Worm (Caenorhabditis elegans) whole organism, L3 larva: ENCODE results near the gene R01H2.1.

Experiments used
- ama-1 ChIP-seq: fragments of 150-350 bp; optimal IDR thresholded peaks from 2 replicates; lab custom pipeline; 2018
- ceh-16 ChIP-seq: sonication (generic microtip); optimal IDR thresholded peaks from 2 replicates; lab custom pipeline; 2017; ENCODE audit warnings: missing biosample characterization, missing genetic modification characterization
- ceh-82 ChIP-seq: fragments of 150-350 bp; optimal IDR thresholded peaks from 2 replicates; lab custom pipeline; 2014; ENCODE audit warnings: missing biosample characterization, missing genetic modification characterization
- daf-12 ChIP-seq: fragments of 150-350 bp; optimal IDR thresholded peaks from 2 replicates; lab custom pipeline; 2014; ENCODE audit warnings: missing biosample characterization, missing genetic modification reagents, missing genetic modification characterization
- egl-27 ChIP-seq: sonication (generic microtip); optimal IDR thresholded peaks from 4 replicates; lab custom pipeline; 2017; ENCODE audit warnings: missing biosample characterization, missing genetic modification reagents, missing genetic modification characterization
- egl-5 ChIP-seq: fragments of 150-350 bp; optimal IDR thresholded peaks from 2 replicates; lab custom pipeline; 2017; ENCODE audit warnings: missing biosample characterization, missing genetic modification reagents, missing genetic modification characterization, inconsistent platforms
- elt-1 ChIP-seq: fragments of 150-350 bp; optimal IDR thresholded peaks from 2 replicates; lab custom pipeline; 2014; ENCODE audit warnings: missing biosample characterization, missing genetic modification characterization
- elt-2 ChIP-seq: sonication (generic microtip); optimal IDR thresholded peaks from 2 replicates; lab custom pipeline; 2016; ENCODE audit warnings: missing genetic modification reagents, mild to moderate bottlenecking, missing genetic modification characterization, missing compliant biosample characterization
- elt-3 ChIP-seq, 3 experiments: fragments of 150-350 bp in 1 of 3; sonication (generic microtip) in 2 of 3; optimal IDR thresholded peaks; 2 replicates in 2 of 3; 4 replicates in 1 of 3; lab custom pipeline; 2014 to 2017; ENCODE audit warnings: missing biosample characterization in 3 of 3, missing genetic modification characterization in 3 of 3
- fkh-10 ChIP-seq: sonication (generic microtip); optimal IDR thresholded peaks from 2 replicates; lab custom pipeline; 2017; ENCODE audit warnings: missing biosample characterization, missing genetic modification reagents, missing genetic modification characterization
- hmg-11 ChIP-seq: sonication (generic microtip); optimal IDR thresholded peaks from 2 replicates; lab custom pipeline; 2016; ENCODE audit warnings: missing genetic modification characterization, missing compliant biosample characterization
- jun-1 ChIP-seq: fragments of 150-350 bp; optimal IDR thresholded peaks from 2 replicates; lab custom pipeline; 2014; ENCODE audit warnings: missing biosample characterization, missing genetic modification reagents, missing genetic modification characterization
- lin-15B ChIP-seq: fragments of 150-350 bp; optimal IDR thresholded peaks from 2 replicates; lab custom pipeline; 2014; ENCODE audit warnings: missing biosample characterization, missing genetic modification characterization
- lsy-12 ChIP-seq: sonication (generic microtip); optimal IDR thresholded peaks from 2 replicates; lab custom pipeline; 2016; ENCODE audit warnings: mild to moderate bottlenecking, missing genetic modification characterization, missing compliant biosample characterization
- mdl-1 ChIP-seq: fragments of 150-350 bp; optimal IDR thresholded peaks from 2 replicates; lab custom pipeline; 2014; ENCODE audit warnings: missing biosample characterization, missing genetic modification characterization
- mml-1 ChIP-seq: fragments of 150-350 bp; sonication (generic microtip); optimal IDR thresholded peaks from 3 replicates; lab custom pipeline; 2014; ENCODE audit warnings: missing biosample characterization, missing genetic modification characterization
- nfya-1 ChIP-seq: sonication (generic microtip); optimal IDR thresholded peaks from 2 replicates; lab custom pipeline; 2017; ENCODE audit warnings: missing genetic modification characterization, mild to moderate bottlenecking, missing compliant biosample characterization, antibody characterized with exemption, moderate library complexity; ENCODE audit not compliant: insufficient read depth
- nhr-11 ChIP-seq: fragments of 150-350 bp; optimal IDR thresholded peaks from 2 replicates; lab custom pipeline; 2014; ENCODE audit warnings: missing biosample characterization, missing genetic modification characterization
- nhr-237 ChIP-seq: fragments of 150-350 bp; optimal IDR thresholded peaks from 2 replicates; lab custom pipeline; 2014; ENCODE audit warnings: missing biosample characterization, missing genetic modification characterization
- nhr-25 ChIP-seq: sonication (generic microtip); optimal IDR thresholded peaks from 2 replicates; lab custom pipeline; 2017; ENCODE audit warnings: missing biosample characterization, missing genetic modification characterization
- nhr-28 ChIP-seq: fragments of 150-350 bp; optimal IDR thresholded peaks from 2 replicates; lab custom pipeline; 2014; ENCODE audit warnings: missing biosample characterization, missing genetic modification characterization
- nhr-43 ChIP-seq: sonication (generic microtip); optimal IDR thresholded peaks from 2 replicates; lab custom pipeline; 2016; ENCODE audit warnings: mild to moderate bottlenecking, missing genetic modification characterization, missing compliant biosample characterization; ENCODE audit not compliant: poor library complexity, severe bottlenecking
- nhr-77 ChIP-seq: fragments of 150-350 bp; optimal IDR thresholded peaks from 2 replicates; lab custom pipeline; 2014; ENCODE audit warnings: missing biosample characterization, missing genetic modification characterization
- pha-4 ChIP-seq: fragments of 150-350 bp; optimal IDR thresholded peaks from 2 replicates; lab custom pipeline; 2014; ENCODE audit warnings: missing biosample characterization, missing genetic modification reagents, missing genetic modification characterization
- pqm-1 ChIP-seq: fragments of 150-350 bp; optimal IDR thresholded peaks from 2 replicates; lab custom pipeline; 2017; ENCODE audit warnings: missing biosample characterization, missing genetic modification characterization, inconsistent platforms
- sea-2 ChIP-seq: fragments of 150-350 bp; sonication (generic microtip); optimal IDR thresholded peaks from 4 replicates; lab custom pipeline; 2014; ENCODE audit warnings: missing biosample characterization, missing genetic modification reagents, missing genetic modification characterization
- skn-1 ChIP-seq: fragments of 150-350 bp; optimal IDR thresholded peaks from 2 replicates; lab custom pipeline; 2014; ENCODE audit warnings: missing biosample characterization, missing genetic modification characterization
- snpc-4 ChIP-seq: fragments of 150-350 bp; optimal IDR thresholded peaks from 2 replicates; lab custom pipeline; 2014; ENCODE audit warnings: missing biosample characterization, missing genetic modification characterization
- tbx-2 ChIP-seq: sonication (generic microtip); optimal IDR thresholded peaks from 2 replicates; lab custom pipeline; 2016; ENCODE audit warnings: mild to moderate bottlenecking, missing genetic modification characterization, missing compliant biosample characterization
- unc-62 ChIP-seq: fragments of 150-350 bp; sonication (generic microtip); optimal IDR thresholded peaks from 4 replicates; lab custom pipeline; 2014; ENCODE audit warnings: missing biosample characterization, missing genetic modification reagents, missing genetic modification characterization
- zag-1 ChIP-seq: fragments of 150-350 bp; optimal IDR thresholded peaks from 2 replicates; lab custom pipeline; 2014; ENCODE audit warnings: missing biosample characterization, missing genetic modification characterization
- ztf-4 ChIP-seq: fragments of 150-350 bp; optimal IDR thresholded peaks from 2 replicates; lab custom pipeline; 2014; ENCODE audit warnings: missing biosample characterization, missing genetic modification characterization

Gene R01H2.1

ce11 chrIII:7025839-7026238 lies 36.8 kb upstream of the R01H2.1 start:
- TF ChIP-seq mml-1 (tag; lab: Kevin White, UChicago) (no peak), egl-27 (no peak), nhr-28 (tag; lab: Kevin White, UChicago) (no peak), ceh-82 (tag; lab: Kevin White, UChicago) (no peak), fkh-10 (GFP tag; lab: Kevin White, UChicago) (no peak), nhr-25 (tag; lab: Kevin White, UChicago) (no peak), mdl-1 (tag; lab: Kevin White, UChicago) (no peak), nhr-11 (tag; lab: Kevin White, UChicago) (no peak), lin-15B (tag; lab: Kevin White, UChicago) (no peak), ceh-16 (tag; lab: Kevin White, UChicago) (no peak), nfya-1 (tag; lab: Kevin White, UChicago) (no peak), tbx-2 (tag; lab: Kevin White, UChicago) (no peak), elt-1 (no peak), ztf-4 (no peak), nhr-77 (tag; lab: Kevin White, UChicago) (no peak), pqm-1 (tag; lab: Kevin White, UChicago) (no peak), nhr-237 (tag; lab: Kevin White, UChicago) (no peak), ama-1 (lab: Kevin White, UChicago) (no peak), unc-62 (no peak)

ce11 chrIII:7029105-7029504 lies 33.6 kb upstream of the R01H2.1 start, which contains the start of gene cyk-1:
Gene cyk-1 (minus strand): TSS chrIII:7029205.
- TF ChIP-seq fkh-10 (GFP tag; lab: Kevin White, UChicago) (no peak), skn-1 (no peak), ama-1 (lab: Kevin White, UChicago) (no peak), elt-2 (tag; lab: Kevin White, UChicago) (no peak), daf-12 (tag; lab: Kevin White, UChicago) (no peak)

- TF ChIP-seq pha-4 (tag; lab: Kevin White, UChicago) (peak; percentile 42), nfya-1 (tag; lab: Kevin White, UChicago) (peak; percentile 53), snpc-4 (tag; lab: Kevin White, UChicago) (peak; percentile 94), hmg-11 (tag; lab: Kevin White, UChicago) (peak; percentile 50), egl-27 (peak; percentile 34), lin-15B (tag; lab: Kevin White, UChicago) (peak; percentile 9), ztf-4 (no peak), elt-3 (tag; optimal IDR thresholded peaks at IDR 0.05; lab: Kevin White, UChicago) (no peak), ceh-82 (tag; lab: Kevin White, UChicago) (no peak), elt-2 (tag; lab: Kevin White, UChicago) (peak; percentile 17), skn-1 (no peak), jun-1 (no peak), zag-1 (tag; lab: Kevin White, UChicago) (no peak), nhr-237 (tag; lab: Kevin White, UChicago) (no peak), nhr-43 (peak; percentile 32), lsy-12 (no peak), ceh-16 (tag; lab: Kevin White, UChicago) (no peak), sea-2 (GFP tag; lab: Kevin White, UChicago) (no peak), egl-5 (tag; lab: Kevin White, UChicago) (no peak)
Observed at ce11 chrIII:7030044-7030804, 32.5 kb upstream of the R01H2.1 start.

ce11 chrIII:7032070-7032469 lies 30.6 kb upstream of the R01H2.1 start:
- TF ChIP-seq elt-2 (tag; lab: Kevin White, UChicago) (no peak), nhr-25 (tag; lab: Kevin White, UChicago) (peak; percentile 46), pha-4 (tag; lab: Kevin White, UChicago) (peak; percentile 19)
